Worm (Caenorhabditis elegans): ENCODE data around the gene srz-31.

DNA sequence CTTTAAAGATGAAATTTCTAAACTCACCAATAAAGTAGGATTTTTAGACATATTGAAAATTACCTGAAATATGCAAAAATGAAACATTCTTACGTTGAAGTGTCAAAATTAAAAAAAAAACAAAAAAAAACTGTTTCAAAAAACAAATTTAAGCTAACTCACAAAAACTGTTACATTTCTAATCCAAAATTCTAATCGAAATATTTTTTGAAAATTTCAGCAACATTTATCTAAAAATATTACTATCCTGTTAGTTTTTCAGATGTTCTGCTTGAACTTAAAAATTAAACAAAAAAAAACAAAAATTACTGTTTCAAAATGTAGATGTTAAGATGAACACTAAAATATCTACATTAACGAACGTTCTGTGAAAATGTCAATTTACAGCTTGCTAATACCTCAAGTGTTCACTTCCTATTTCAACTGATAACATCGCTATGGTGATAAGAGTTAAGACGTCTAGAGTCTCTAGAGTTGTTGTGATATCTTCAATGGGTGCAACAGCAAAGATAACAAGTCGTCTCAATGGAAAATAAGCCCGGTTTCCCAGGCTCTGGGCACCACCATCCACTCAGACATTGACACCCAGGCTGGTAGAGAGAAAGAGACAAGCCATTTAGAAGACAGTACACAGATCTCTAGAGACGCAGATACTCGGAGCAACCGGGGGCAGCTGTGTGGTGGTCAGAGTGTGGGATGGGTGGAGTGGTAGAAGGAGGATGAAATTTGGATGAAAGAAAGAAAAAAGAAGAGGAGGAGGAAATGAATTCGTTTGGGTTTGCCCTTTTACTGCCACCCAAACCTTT lies 9.2 kb upstream of the srz-31 start, which contains the start of gene H12I19.115:
- no peak for TF ChIP-seq pha-4 (GFP tag; IDR thresholded peaks at IDR 0.05)
- no peak for TF ChIP-seq pha-4 (tag; optimal IDR thresholded peaks at IDR 0.05)
- peak; percentile 60 for TF ChIP-seq pqm-1 (tag; optimal IDR thresholded peaks at IDR 0.05)
- no peak for TF ChIP-seq ceh-82 (tag; optimal IDR thresholded peaks at IDR 0.05)
- no peak for TF ChIP-seq dve-1 (tag; optimal IDR thresholded peaks at IDR 0.05; ENCODE audit: insufficient read depth)
- no peak for TF ChIP-seq skn-1 (tag; optimal IDR thresholded peaks at IDR 0.05)
- no peak for TF ChIP-seq Y5F2A.4 (GFP tag; optimal IDR thresholded peaks at IDR 0.05)
- no peak for TF ChIP-seq nhr-237 (tag; optimal IDR thresholded peaks at IDR 0.05)
- no peak for TF ChIP-seq snpc-1.2 (GFP tag; IDR thresholded peaks at IDR 0.05)
- no peak for TF ChIP-seq jun-1 (tag; optimal IDR thresholded peaks at IDR 0.05)
- TF ChIP-seq zip-2 (tag; optimal IDR thresholded peaks at IDR 0.05), result no peak
- TF ChIP-seq aly-2 (tag; optimal IDR thresholded peaks at IDR 0.05), result no peak
- no peak for TF ChIP-seq mxl-2 (GFP tag; conservative IDR thresholded peaks at IDR 0.05)
- no peak for TF ChIP-seq ces-1 (GFP tag; optimal IDR thresholded peaks at IDR 0.05)
- TF ChIP-seq mdl-1 (tag; optimal IDR thresholded peaks at IDR 0.05), result no peak
